Worm (Caenorhabditis elegans) whole organism, L3 larva: ENCODE results near the gene C18B2.3.
A peak's percentile ranks its signal among the peaks of the same experiment; 100 is the strongest.

ENCODE experiments used
- ZK546.5 ChIP-seq: sonication (generic microtip); optimal IDR thresholded peaks from 2 replicates; lab custom pipeline; 2017; ENCODE audit warnings: missing biosample characterization, missing genetic modification characterization
- ama-1 ChIP-seq: fragments of 150-350 bp; optimal IDR thresholded peaks from 2 replicates; lab custom pipeline; 2018
- egl-27 ChIP-seq: sonication (generic microtip); optimal IDR thresholded peaks from 4 replicates; lab custom pipeline; 2017; ENCODE audit warnings: missing biosample characterization, missing genetic modification reagents, missing genetic modification characterization
- egl-5 ChIP-seq: fragments of 150-350 bp; optimal IDR thresholded peaks from 2 replicates; lab custom pipeline; 2017; ENCODE audit warnings: missing biosample characterization, missing genetic modification reagents, missing genetic modification characterization, inconsistent platforms
- elt-1 ChIP-seq: fragments of 150-350 bp; optimal IDR thresholded peaks from 2 replicates; lab custom pipeline; 2014; ENCODE audit warnings: missing biosample characterization, missing genetic modification characterization
- elt-3 ChIP-seq, 3 experiments: fragments of 150-350 bp in 1 of 3; sonication (generic microtip) in 2 of 3; optimal IDR thresholded peaks; 2 replicates in 2 of 3; 4 replicates in 1 of 3; lab custom pipeline; 2014 to 2017; ENCODE audit warnings: missing biosample characterization in 3 of 3, missing genetic modification characterization in 3 of 3
- lin-39 ChIP-seq: fragments of 150-350 bp; optimal IDR thresholded peaks from 2 replicates; lab custom pipeline; 2018; ENCODE audit warnings: missing biosample characterization, missing genetic modification reagents, missing genetic modification characterization
- nhr-11 ChIP-seq: fragments of 150-350 bp; optimal IDR thresholded peaks from 2 replicates; lab custom pipeline; 2014; ENCODE audit warnings: missing biosample characterization, missing genetic modification characterization
- nhr-237 ChIP-seq: fragments of 150-350 bp; optimal IDR thresholded peaks from 2 replicates; lab custom pipeline; 2014; ENCODE audit warnings: missing biosample characterization, missing genetic modification characterization
- nhr-28 ChIP-seq: fragments of 150-350 bp; optimal IDR thresholded peaks from 2 replicates; lab custom pipeline; 2014; ENCODE audit warnings: missing biosample characterization, missing genetic modification characterization
- pha-4 ChIP-seq: fragments of 150-350 bp; optimal IDR thresholded peaks from 2 replicates; lab custom pipeline; 2014; ENCODE audit warnings: missing biosample characterization, missing genetic modification reagents, missing genetic modification characterization
- pqm-1 ChIP-seq: fragments of 150-350 bp; optimal IDR thresholded peaks from 2 replicates; lab custom pipeline; 2017; ENCODE audit warnings: missing biosample characterization, missing genetic modification characterization, inconsistent platforms
- unc-62 ChIP-seq: fragments of 150-350 bp; sonication (generic microtip); optimal IDR thresholded peaks from 4 replicates; lab custom pipeline; 2014; ENCODE audit warnings: missing biosample characterization, missing genetic modification reagents, missing genetic modification characterization
- ztf-11 ChIP-seq: fragments of 150-350 bp; optimal IDR thresholded peaks from 2 replicates; lab custom pipeline; 2014; ENCODE audit warnings: missing biosample characterization, missing genetic modification characterization

- TF ChIP-seq elt-3 (tag; optimal IDR thresholded peaks at IDR 0.05; lab: Kevin White, UChicago) (no peak), ama-1 (lab: Kevin White, UChicago) (no peak), elt-1 (no peak), nhr-11 (tag; lab: Kevin White, UChicago) (no peak), nhr-28 (no peak), pqm-1 (peak; percentile 77), nhr-237 (tag; lab: Kevin White, UChicago) (no peak), egl-27 (no peak), ztf-11 (tag; lab: Kevin White, UChicago) (no peak), ZK546.5 (tag; lab: Kevin White, UChicago) (no peak), lin-39 (tag; lab: Kevin White, UChicago) (no peak), unc-62 (GFP tag; lab: Kevin White, UChicago) (no peak), egl-5 (no peak), pha-4 (tag; lab: Kevin White, UChicago) (no peak)
Measured at ce11 chrX:3552948-3553347, 48.7 kb upstream of the C18B2.3 start.
